Worm (Caenorhabditis elegans): Measurements from ENCODE around the gene R07A4.2.
A peak's percentile ranks its signal among the peaks of the same experiment; 100 is the strongest.

The R07A4.2 gene

DNA sequence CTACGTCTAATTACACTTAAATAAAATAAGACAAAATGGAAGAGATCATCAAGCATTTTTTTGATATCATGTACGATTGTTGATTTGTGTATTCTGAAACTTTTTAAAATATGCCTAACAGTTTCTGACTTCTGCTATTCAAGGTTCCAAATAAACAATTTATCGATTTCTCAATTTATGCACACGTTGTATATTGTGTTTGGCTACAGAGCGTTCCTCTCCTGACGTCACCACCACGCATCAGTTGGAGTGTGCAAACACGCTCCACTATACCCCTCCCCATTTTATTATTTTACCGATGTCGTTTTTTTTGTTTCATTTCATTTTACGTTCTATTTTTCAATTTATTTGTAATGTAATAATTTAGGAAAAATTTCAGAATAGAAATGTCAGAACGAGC is 51.4 kb downstream of the R07A4.2 start, which contains the start of gene plpp-1.3 (continued):
- TF ChIP-seq ceh-28 (tag; optimal IDR thresholded peaks at IDR 0.05) (no peak), nhr-11 (tag; optimal IDR thresholded peaks at IDR 0.05) (peak; percentile 40), nhr-41 (GFP tag; IDR thresholded peaks at IDR 0.05) (no peak), ceh-32 (tag; optimal IDR thresholded peaks at IDR 0.05; ENCODE audit: poor library complexity) (no peak), F37D6.2 (tag; optimal IDR thresholded peaks at IDR 0.05) (no peak), snpc-4 (tag; optimal IDR thresholded peaks at IDR 0.05) (no peak), hif-1 (tag; optimal IDR thresholded peaks at IDR 0.05) (no peak), ZK337.2 (GFP tag; IDR thresholded peaks at IDR 0.05) (no peak), ceh-44 (GFP tag; IDR thresholded peaks at IDR 0.05) (no peak), Y48G9A.11 (GFP tag; IDR thresholded peaks at IDR 0.05) (no peak), ceh-82 (tag; optimal IDR thresholded peaks at IDR 0.05) (no peak), lsy-2 (tag; optimal IDR thresholded peaks at IDR 0.05) (peak in 1 of 2 experiments; percentile 32), unc-130 (GFP tag; optimal IDR thresholded peaks at IDR 0.05) (no peak), Y105C5A.15 (GFP tag; IDR thresholded peaks at IDR 0.05) (no peak), fkh-10 (GFP tag; optimal IDR thresholded peaks at IDR 0.05) (no peak), pha-4 (GFP tag; IDR thresholded peaks at IDR 0.05) (no peak), pha-4 (tag; optimal IDR thresholded peaks at IDR 0.05) (peak; percentile 13), spr-1 (tag; optimal IDR thresholded peaks at IDR 0.05) (peak; percentile 4), dmd-9 (GFP tag; IDR thresholded peaks at IDR 0.05) (no peak), daf-8 (GFP tag; IDR thresholded peaks at IDR 0.05) (no peak), hlh-11 (tag; optimal IDR thresholded peaks at IDR 0.05) (peak; percentile 44), attf-4 (tag; optimal IDR thresholded peaks at IDR 0.05) (no peak), zip-2 (tag; optimal IDR thresholded peaks at IDR 0.05) (no peak), gei-8 (GFP tag; optimal IDR thresholded peaks at IDR 0.05) (no peak), lin-38 (GFP tag; IDR thresholded peaks at IDR 0.05) (peak; percentile 71), lin-15B (tag; optimal IDR thresholded peaks at IDR 0.05) (no peak), D1046.2 (GFP tag; IDR thresholded peaks at IDR 0.05) (no peak), lin-13 (GFP tag; optimal IDR thresholded peaks at IDR 0.05) (peak; percentile 3), sdz-12 (GFP tag; optimal IDR thresholded peaks at IDR 0.05) (no peak), nhr-28 (tag; optimal IDR thresholded peaks at IDR 0.05) (peak; percentile 98), F26F4.8 (GFP tag; conservative IDR thresholded peaks at IDR 0.05) (no peak), mdt-29 (GFP tag; IDR thresholded peaks at IDR 0.05) (no peak), ztf-11 (tag; optimal IDR thresholded peaks at IDR 0.05) (no peak), vab-7 (GFP tag; IDR thresholded peaks at IDR 0.05) (no peak), fos-1 (tag; optimal IDR thresholded peaks at IDR 0.05) (no peak), nhr-237 (tag; optimal IDR thresholded peaks at IDR 0.05) (no peak), dve-1 (tag; optimal IDR thresholded peaks at IDR 0.05; ENCODE audit: insufficient read depth) (peak; percentile 49), nhr-42 (GFP tag; IDR thresholded peaks at IDR 0.05) (no peak), duxl-1 (tag; optimal IDR thresholded peaks at IDR 0.05; ENCODE audit: poor library complexity) (no peak), cey-2 (tag; optimal IDR thresholded peaks at IDR 0.05; ENCODE audit: borderline replicate concordance, insufficient read depth) (no peak), jun-1 (tag; optimal IDR thresholded peaks at IDR 0.05) (no peak), nhr-111 (GFP tag; optimal IDR thresholded peaks at IDR 0.05) (no peak), unc-62 (GFP tag; optimal IDR thresholded peaks at IDR 0.05 in 1 of 2) (no peak), unc-62 (tag; optimal IDR thresholded peaks at IDR 0.05) (no peak), mxl-2 (GFP tag; conservative IDR thresholded peaks at IDR 0.05) (no peak), saeg-2 (GFP tag; IDR thresholded peaks at IDR 0.05) (no peak), skn-1 (tag; optimal IDR thresholded peaks at IDR 0.05) (no peak), set-16 (GFP tag; IDR thresholded peaks at IDR 0.05) (no peak), php-3 (GFP tag; IDR thresholded peaks at IDR 0.05) (no peak), ces-1 (GFP tag; optimal IDR thresholded peaks at IDR 0.05) (no peak), nhr-102 (tag; optimal IDR thresholded peaks at IDR 0.05) (peak; percentile 7), tag-97 (GFP tag; IDR thresholded peaks at IDR 0.05) (no peak), zfp-3 (GFP tag; conservative IDR thresholded peaks at IDR 0.05) (no peak)
